Fruit fly (Drosophila melanogaster): ENCODE data around the gene bif.

Gene bif

DNA sequence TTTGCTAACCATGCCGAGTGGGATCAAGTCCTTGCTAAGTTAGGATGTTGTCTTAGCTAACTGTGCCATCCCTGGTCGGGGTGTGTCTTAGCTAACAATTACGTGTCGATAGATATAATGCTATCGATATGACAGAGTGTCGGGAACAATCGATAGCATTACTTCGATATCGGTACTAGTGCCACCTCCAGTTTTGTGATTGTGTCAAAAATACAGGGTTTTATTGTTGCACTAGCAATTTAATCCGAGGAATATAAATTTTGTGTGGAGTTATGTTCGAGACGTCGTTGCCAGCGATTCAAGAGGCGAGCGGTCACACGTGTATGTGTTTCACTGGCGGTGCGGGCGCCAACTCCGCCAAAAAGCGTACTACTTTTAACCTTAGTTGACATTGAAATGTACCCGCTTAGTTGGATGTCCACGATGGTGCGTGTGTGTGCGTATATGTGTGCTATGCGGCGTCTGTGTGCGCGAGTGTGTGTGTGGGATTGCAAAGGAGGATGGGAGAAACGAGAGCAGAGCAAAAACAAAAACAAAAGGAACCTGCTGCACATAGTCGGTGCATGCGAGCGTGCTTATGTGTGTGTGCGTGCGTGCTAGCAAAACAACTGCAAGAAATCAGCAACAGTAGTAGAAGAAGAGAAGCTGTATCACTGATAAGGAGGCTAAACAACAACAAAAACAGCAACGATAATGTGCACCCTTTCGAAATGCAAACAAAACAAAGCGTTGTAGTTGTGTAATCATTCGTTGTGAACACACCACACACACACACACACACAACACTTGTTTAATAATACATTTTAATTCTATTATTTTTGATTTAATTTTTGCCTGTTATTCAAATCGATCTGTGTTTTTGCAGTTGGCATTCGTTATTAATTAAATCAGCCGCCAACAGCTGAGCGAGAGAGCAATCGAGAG is 16.5 kb downstream of the bif start, which contains the start of gene PhKgamma (continued):
- peak; percentile 19 for TF ChIP-seq Mad (GFP tag; optimal IDR thresholded peaks at IDR 0.05)
- TF ChIP-seq CG10209 (GFP tag; optimal IDR thresholded peaks at IDR 0.05) = no peak
- TF ChIP-seq tio (GFP tag; optimal IDR thresholded peaks at IDR 0.05) = no peak
- peak; percentile 90 for TF ChIP-seq ato (GFP tag; IDR thresholded peaks at IDR 0.05; ENCODE audit: partially characterized antibody)
- no peak for TF ChIP-seq fru (optimal IDR thresholded peaks at IDR 0.05)
- TF ChIP-seq prd (optimal IDR thresholded peaks at IDR 0.05) = no peak
- no peak for TF ChIP-seq prd (GFP tag; IDR thresholded peaks at IDR 0.05)
- no peak for TF ChIP-seq CG13123 (GFP tag; optimal IDR thresholded peaks at IDR 0.05)
- no peak for TF ChIP-seq CG11695 (GFP tag; IDR thresholded peaks at IDR 0.05)
- TF ChIP-seq CG10267 (tag; optimal IDR thresholded peaks at IDR 0.05) = peak; percentile 64
- TF ChIP-seq mam (GFP tag; optimal IDR thresholded peaks at IDR 0.05) = peak; percentile 43
- no peak for TF ChIP-seq tap (tag; optimal IDR thresholded peaks at IDR 0.05)
- TF ChIP-seq Opbp (GFP tag; IDR thresholded peaks at IDR 0.05; ENCODE audit: partially characterized antibody) = peak; percentile 96
- no peak for TF ChIP-seq bab2 (GFP tag; optimal IDR thresholded peaks at IDR 0.05)
- no peak for TF ChIP-seq Hr39 (optimal IDR thresholded peaks at IDR 0.05)
- TF ChIP-seq Rx (GFP tag; IDR thresholded peaks at IDR 0.05) = no peak
- peak; percentile 97 for TF ChIP-seq cg (GFP tag; optimal IDR thresholded peaks at IDR 0.05)
- TF ChIP-seq CG18011 (GFP tag; optimal IDR thresholded peaks at IDR 0.05) = no peak
- TF ChIP-seq danr (GFP tag; IDR thresholded peaks at IDR 0.05) = no peak
- TF ChIP-seq Drgx (GFP tag; IDR thresholded peaks at IDR 0.05) = 0 out of 2 replicates have a peak, but pooled peaks have one; percentile 7
- TF ChIP-seq Awh (GFP tag; IDR thresholded peaks at IDR 0.05) = no peak
- peak; percentile 10 for TF ChIP-seq Nf-YB (GFP tag; optimal IDR thresholded peaks at IDR 0.05)
- no peak for TF ChIP-seq CG2875 (GFP tag; optimal IDR thresholded peaks at IDR 0.05)
- peak; percentile 99 for TF ChIP-seq pzg (GFP tag; optimal IDR thresholded peaks at IDR 0.05)
- TF ChIP-seq CG31441 (GFP tag; IDR thresholded peaks at IDR 0.05) = no peak; the same call in 1 of the 2 replicates
- no peak for TF ChIP-seq Sry-β (GFP tag; optimal IDR thresholded peaks at IDR 0.05)
- peak; percentile 41 for TF ChIP-seq grau (tag; optimal IDR thresholded peaks at IDR 0.05)
- peak; percentile 44 for TF ChIP-seq CG9797 (GFP tag; optimal IDR thresholded peaks at IDR 0.05)
- TF ChIP-seq Asciz (GFP tag; optimal IDR thresholded peaks at IDR 0.05) = no peak
- no peak for TF ChIP-seq D19B (GFP tag; optimal IDR thresholded peaks at IDR 0.05)
- TF ChIP-seq ken (GFP tag; IDR thresholded peaks at IDR 0.05) = no peak
- no peak for TF ChIP-seq br (optimal IDR thresholded peaks at IDR 0.05)
- TF ChIP-seq slbo (GFP tag; IDR thresholded peaks at IDR 0.05) = peak; percentile 41
- no peak for TF ChIP-seq CG1647 (GFP tag; optimal IDR thresholded peaks at IDR 0.05)
- no peak for TF ChIP-seq maf-S (GFP tag; optimal IDR thresholded peaks at IDR 0.05)
- TF ChIP-seq CG1832 (GFP tag; optimal IDR thresholded peaks at IDR 0.05) = no peak
- no peak for TF ChIP-seq CG13775 (GFP tag; optimal IDR thresholded peaks at IDR 0.05)
- peak; percentile 76 for TF ChIP-seq trem (tag; optimal IDR thresholded peaks at IDR 0.05)
- TF ChIP-seq CG30020 (tag; optimal IDR thresholded peaks at IDR 0.05) = no peak
- no peak for TF ChIP-seq Meics (GFP tag; optimal IDR thresholded peaks at IDR 0.05)
- no peak for TF ChIP-seq pnt (GFP tag; optimal IDR thresholded peaks at IDR 0.05)
- TF ChIP-seq Nf-YC (tag; optimal IDR thresholded peaks at IDR 0.05) = peak; percentile 21
- TF ChIP-seq Hr78 (GFP tag; optimal IDR thresholded peaks at IDR 0.05) = peak in 1 of 2 experiments; percentile 12
- TF ChIP-seq GATAe (GFP tag; conservative IDR thresholded peaks at IDR 0.05) = no peak
- no peak for TF ChIP-seq CG6689 (GFP tag; IDR thresholded peaks at IDR 0.05)
- TF ChIP-seq chm (GFP tag; IDR thresholded peaks at IDR 0.05) = no peak
- no peak for TF ChIP-seq CG10565 (GFP tag; optimal IDR thresholded peaks at IDR 0.05)
- TF ChIP-seq CG34224 (GFP tag; IDR thresholded peaks at IDR 0.05; ENCODE audit: partially characterized antibody) = peak; percentile 85
- TF ChIP-seq lola (GFP tag; optimal IDR thresholded peaks at IDR 0.05) = no peak
- peak; percentile 59 for TF ChIP-seq E2f2 (GFP tag; IDR thresholded peaks at IDR 0.05)

Data from whole organism, embryonic.